Worm (Caenorhabditis elegans) whole organism, L1 larva: ENCODE measurements around the gene F26D11.12.

Source experiments
- ceh-88 ChIP-seq: fragments of 200-800 bp; sonication (Bioruptor generic); IDR thresholded peaks from 2 replicates; pipeline ENCODE4 v1.3.6; 2022; ENCODE audit warnings: missing genetic modification characterization, missing compliant biosample characterization
- egl-27 ChIP-seq, 2 experiments: fragments of 150-350 bp in 1 of 2; sonication (generic microtip); optimal IDR thresholded peaks; 3 replicates each; lab custom pipeline; 2017 to 2018; ENCODE audit warnings: missing biosample characterization in 2 of 2, missing genetic modification characterization in 2 of 2, missing genetic modification reagents in 2 of 2
- unc-62 ChIP-seq: fragments of 150-350 bp; optimal IDR thresholded peaks from 2 replicates; lab custom pipeline; 2014; ENCODE audit warnings: missing biosample characterization, missing genetic modification reagents, missing genetic modification characterization

ce11 chrV:7969107-7969506, 14.0 kb upstream of the F26D11.12 start, which contains the start of gene che-7:
- TF ChIP-seq ceh-88 = no peak
- TF ChIP-seq egl-27 (tag; optimal IDR thresholded peaks at IDR 0.05; lab: Kevin White, UChicago) = no peak
- no peak for TF ChIP-seq unc-62 (GFP tag; lab: Kevin White, UChicago)
